Fruit fly (Drosophila melanogaster) S2 (cell line): ENCODE results near the gene Mocs2B.

ENCODE experiments used
- CG8478 ChIP-seq: fragments of >200 bp; optimal IDR thresholded peaks from 2 replicates; lab custom pipeline; 2018
- CTCF ChIP-seq, 2 experiments: fragments of >200 bp; optimal IDR thresholded peaks; 2 replicates each; lab custom pipeline; 2018

DNA sequence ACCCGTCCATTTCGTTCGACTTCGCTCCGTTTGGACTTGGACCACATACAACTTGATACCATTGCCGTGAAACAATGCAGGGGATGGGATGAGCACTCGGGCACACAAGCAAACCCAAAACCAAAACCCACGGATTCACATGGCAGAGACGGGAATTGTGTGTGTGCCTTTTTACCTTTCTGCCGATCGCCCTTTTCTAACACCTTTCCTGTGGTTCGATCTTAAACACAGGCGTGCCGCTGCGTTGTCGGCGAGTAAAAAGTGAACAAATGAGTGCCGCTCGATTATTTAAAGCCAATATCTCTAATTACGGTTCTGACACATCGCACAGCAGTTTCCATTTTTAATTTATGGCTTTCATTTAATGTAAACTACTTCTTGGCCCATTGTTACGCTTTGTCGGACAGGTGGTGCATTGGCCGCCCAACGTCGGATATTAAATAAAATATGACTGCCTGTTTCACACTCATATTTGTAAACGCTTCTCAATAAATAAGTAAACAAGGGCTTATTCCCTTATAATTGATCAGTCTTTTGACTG is 49.8 kb downstream of the Mocs2B start:
- TF ChIP-seq CG8478 (lab: Kevin White, UChicago): no peak
- TF ChIP-seq CTCF (optimal IDR thresholded peaks at IDR 0.05; lab: Kevin White, UChicago): no peak
